Fruit fly (Drosophila melanogaster) whole organism, embryonic: ENCODE measurements around the gene CG13138.

Experiments used
- Antp ChIP-seq: fragments of 200-800 bp; sonication (Bioruptor generic); optimal IDR thresholded peaks from 3 replicates; lab custom pipeline; 2016; ENCODE audit warnings: missing biosample characterization, missing genetic modification characterization
- CG12659 ChIP-seq: fragments of 200-800 bp; sonication (Bioruptor generic); optimal IDR thresholded peaks from 3 replicates; lab custom pipeline; 2017; ENCODE audit warnings: mild to moderate bottlenecking, missing biosample characterization, missing genetic modification reagents, missing genetic modification characterization
- CG13287 ChIP-seq: fragments of 200-800 bp; sonication (Bioruptor generic); IDR thresholded peaks from 2 replicates; pipeline ENCODE4 v1.3.6; 2022; ENCODE audit warnings: missing biosample characterization, missing genetic modification characterization; ENCODE audit not compliant: partially characterized antibody
- CG13624 ChIP-seq: fragments of 200-800 bp; sonication (Bioruptor generic); optimal IDR thresholded peaks from 2 replicates; lab custom pipeline; 2016; ENCODE audit warnings: missing biosample characterization, missing genetic modification characterization
- CG13775 ChIP-seq: fragments of 200-800 bp; sonication (Bioruptor generic); optimal IDR thresholded peaks from 3 replicates; lab custom pipeline; 2017; ENCODE audit warnings: missing biosample characterization, mild to moderate bottlenecking, missing genetic modification characterization
- CG15514 ChIP-seq: fragments of 200-800 bp; sonication (Bioruptor generic); optimal IDR thresholded peaks from 3 replicates; lab custom pipeline; 2017; ENCODE audit warnings: missing biosample characterization, missing genetic modification characterization, mild to moderate bottlenecking, moderate library complexity, missing genetic modification reagents
- CG16813 ChIP-seq: fragments of 200-800 bp; sonication (Bioruptor generic); IDR thresholded peaks from 3 replicates; pipeline ENCODE4 v1.3.6; 2022; ENCODE audit warnings: missing biosample characterization, missing genetic modification characterization; ENCODE audit not compliant: partially characterized antibody
- CG17361 ChIP-seq: fragments of 200-800 bp; sonication (Bioruptor generic); IDR thresholded peaks from 3 replicates; pipeline ENCODE4 v1.3.6; 2022; ENCODE audit warnings: missing biosample characterization, missing genetic modification characterization
- CG30403 ChIP-seq: fragments of 200-800 bp; sonication (Bioruptor generic); optimal IDR thresholded peaks from 3 replicates; lab custom pipeline; 2016; ENCODE audit warnings: missing biosample characterization, missing genetic modification characterization
- CG34224 ChIP-seq: fragments of 200-800 bp; sonication (Bioruptor generic); IDR thresholded peaks from 3 replicates; pipeline ENCODE4 v1.3.6; 2022; ENCODE audit warnings: missing biosample characterization, missing genetic modification characterization; ENCODE audit not compliant: partially characterized antibody
- CG6791 ChIP-seq: fragments of 200-800 bp; sonication (Bioruptor generic); IDR thresholded peaks from 3 replicates; pipeline ENCODE4 v1.3.6; 2022; ENCODE audit warnings: missing biosample characterization, missing genetic modification characterization; ENCODE audit not compliant: partially characterized antibody
- CG7357 ChIP-seq: fragments of 200-800 bp; sonication (Bioruptor generic); IDR thresholded peaks from 3 replicates; pipeline ENCODE4 v1.3.6; 2022; ENCODE audit warnings: missing biosample characterization, missing genetic modification characterization
- CG8290 ChIP-seq, 3 experiments: fragments of 200-800 bp; sonication (Bioruptor generic); optimal IDR thresholded peaks; 2 replicates each; lab custom pipeline; 2016 to 2019; ENCODE audit warnings: missing biosample characterization in 3 of 3, missing genetic modification characterization in 3 of 3, mild to moderate bottlenecking in 2 of 3, moderate library complexity in 1 of 3
- CG8924 ChIP-seq: fragments of 200-800 bp; optimal IDR thresholded peaks from 3 replicates; lab custom pipeline; 2019; ENCODE audit warnings: missing biosample characterization, mild to moderate bottlenecking, missing genetic modification characterization, moderate library complexity
- Dbx ChIP-seq: fragments of 200-800 bp; sonication (Bioruptor generic); IDR thresholded peaks from 3 replicates; pipeline ENCODE4 v1.3.6; 2022; ENCODE audit warnings: missing biosample characterization, missing genetic modification characterization
- Dll ChIP-seq: fragments of 200-800 bp; sonication (Bioruptor generic); IDR thresholded peaks from 4 replicates; pipeline ENCODE4 v1.3.6; 2022; ENCODE audit warnings: missing biosample characterization, missing genetic modification characterization; ENCODE audit not compliant: partially characterized antibody
- Doc3 ChIP-seq: fragments of 200-800 bp; sonication (Bioruptor generic); IDR thresholded peaks from 3 replicates; pipeline ENCODE4 v1.3.6; 2022; ENCODE audit warnings: missing biosample characterization, missing genetic modification characterization; ENCODE audit not compliant: partially characterized antibody
- Dp ChIP-seq: fragments of 200-800 bp; sonication (Bioruptor generic); optimal IDR thresholded peaks from 2 replicates; lab custom pipeline; 2018; ENCODE audit warnings: missing biosample characterization, mild to moderate bottlenecking, missing genetic modification characterization, moderate library complexity
- E2f2 ChIP-seq: fragments of 200-800 bp; sonication (Bioruptor generic); IDR thresholded peaks from 2 replicates; pipeline ENCODE4 v1.3.6; 2022; ENCODE audit warnings: missing biosample characterization, missing genetic modification characterization
- HLH4C ChIP-seq: fragments of 200-800 bp; sonication (Bioruptor generic); IDR thresholded peaks from 3 replicates; pipeline ENCODE4 v1.3.6; 2022; ENCODE audit warnings: missing biosample characterization, missing genetic modification characterization; ENCODE audit not compliant: partially characterized antibody
- HLHmδ ChIP-seq: fragments of 200-800 bp; sonication (Bioruptor generic); optimal IDR thresholded peaks from 2 replicates; lab custom pipeline; 2018; ENCODE audit warnings: missing biosample characterization, mild to moderate bottlenecking, missing genetic modification characterization, moderate library complexity
- MBD-R2 ChIP-seq: fragments of 200-800 bp; sonication (Bioruptor generic); IDR thresholded peaks from 2 replicates; pipeline ENCODE4 v1.3.6; 2022; ENCODE audit warnings: missing biosample characterization, missing genetic modification characterization
- Meics ChIP-seq: fragments of 200-800 bp; sonication (Bioruptor generic); optimal IDR thresholded peaks from 2 replicates; lab custom pipeline; 2017; ENCODE audit warnings: missing biosample characterization, mild to moderate bottlenecking, missing genetic modification characterization
- Myb ChIP-seq: fragments of 200-800 bp; sonication (Bioruptor generic); optimal IDR thresholded peaks from 2 replicates; lab custom pipeline; 2016; ENCODE audit warnings: missing biosample characterization, missing genetic modification characterization
- Opbp ChIP-seq: fragments of 200-800 bp; sonication (Bioruptor generic); IDR thresholded peaks from 3 replicates; pipeline ENCODE4 v1.3.6; 2022; ENCODE audit warnings: missing biosample characterization, missing genetic modification characterization; ENCODE audit not compliant: partially characterized antibody
- PHDP ChIP-seq: fragments of 200-800 bp; sonication (Bioruptor generic); optimal IDR thresholded peaks from 3 replicates; lab custom pipeline; 2018; ENCODE audit warnings: missing biosample characterization, mild to moderate bottlenecking, missing genetic modification characterization, moderate library complexity
- Sox102F ChIP-seq: fragments of 200-800 bp; sonication (Bioruptor generic); optimal IDR thresholded peaks from 2 replicates; lab custom pipeline; 2018; ENCODE audit warnings: missing biosample characterization, mild to moderate bottlenecking, missing genetic modification characterization, moderate library complexity
- Sry-δ ChIP-seq: fragments of 200-800 bp; sonication (Bioruptor generic); optimal IDR thresholded peaks from 2 replicates; lab custom pipeline; 2016; ENCODE audit warnings: missing biosample characterization, missing genetic modification characterization
- Xbp1 ChIP-seq: fragments of 200-800 bp; sonication (Bioruptor generic); optimal IDR thresholded peaks from 3 replicates; lab custom pipeline; 2016; ENCODE audit warnings: missing biosample characterization, mild to moderate bottlenecking, missing genetic modification characterization
- amos ChIP-seq: fragments of 200-800 bp; sonication (Bioruptor generic); IDR thresholded peaks from 2 replicates; pipeline ENCODE4 v1.3.6; 2022; ENCODE audit warnings: missing biosample characterization, missing genetic modification characterization; ENCODE audit not compliant: partially characterized antibody
- gcm ChIP-seq: fragments of 200-800 bp; sonication (Bioruptor generic); optimal IDR thresholded peaks from 2 replicates; lab custom pipeline; 2019; ENCODE audit warnings: missing biosample characterization, mild to moderate bottlenecking, missing genetic modification characterization, moderate library complexity
- gro ChIP-seq: fragments of 200-800 bp; sonication (Bioruptor generic); optimal IDR thresholded peaks from 2 replicates; lab custom pipeline; 2016; ENCODE audit warnings: missing biosample characterization, missing genetic modification characterization
- hb ChIP-seq: fragments of 200-800 bp; sonication (Bioruptor generic); IDR thresholded peaks from 3 replicates; pipeline ENCODE4 v1.3.6; 2022; ENCODE audit warnings: missing biosample characterization, missing genetic modification characterization; ENCODE audit not compliant: partially characterized antibody
- inv ChIP-seq: fragments of 200-800 bp; sonication (Bioruptor generic); IDR thresholded peaks from 2 replicates; pipeline ENCODE4 v1.3.6; 2022; ENCODE audit warnings: missing biosample characterization, missing genetic modification characterization; ENCODE audit not compliant: partially characterized antibody
- knrl ChIP-seq: fragments of 200-800 bp; sonication (Bioruptor generic); IDR thresholded peaks from 3 replicates; pipeline ENCODE4 v1.3.6; 2022; ENCODE audit warnings: missing biosample characterization, missing genetic modification characterization; ENCODE audit not compliant: partially characterized antibody
- mam ChIP-seq: fragments of 200-800 bp; sonication (Bioruptor generic); optimal IDR thresholded peaks from 3 replicates; lab custom pipeline; 2016; ENCODE audit warnings: missing biosample characterization, missing genetic modification characterization
- nerfin-2 ChIP-seq: fragments of 200-800 bp; sonication (Bioruptor generic); IDR thresholded peaks from 2 replicates; pipeline ENCODE4 v1.3.6; 2022; ENCODE audit warnings: missing biosample characterization, missing genetic modification characterization; ENCODE audit not compliant: partially characterized antibody
- pfk ChIP-seq: fragments of 200-800 bp; sonication (Bioruptor generic); optimal IDR thresholded peaks from 2 replicates; lab custom pipeline; 2018; ENCODE audit warnings: missing biosample characterization, mild to moderate bottlenecking, missing genetic modification characterization, moderate library complexity
- phol ChIP-seq: fragments of 200-800 bp; sonication (Bioruptor generic); optimal IDR thresholded peaks from 3 replicates; lab custom pipeline; 2018; ENCODE audit warnings: missing biosample characterization, mild to moderate bottlenecking, missing genetic modification characterization, moderate library complexity
- row ChIP-seq: fragments of 200-800 bp; sonication (Bioruptor generic); IDR thresholded peaks from 3 replicates; pipeline ENCODE4 v1.3.6; 2022; ENCODE audit warnings: missing biosample characterization, missing genetic modification characterization
- slbo ChIP-seq: fragments of 200-800 bp; sonication (Bioruptor generic); IDR thresholded peaks from 2 replicates; pipeline ENCODE4 v1.3.6; 2022; ENCODE audit warnings: missing biosample characterization, missing genetic modification characterization
- sna ChIP-seq: fragments of 200-800 bp; sonication (Bioruptor generic); IDR thresholded peaks from 2 replicates; pipeline ENCODE4 v1.3.6; 2022; ENCODE audit warnings: missing biosample characterization, missing genetic modification characterization; ENCODE audit not compliant: partially characterized antibody
- ssp ChIP-seq: fragments of 200-800 bp; sonication (Bioruptor generic); IDR thresholded peaks from 2 replicates; pipeline ENCODE4 v1.3.6; 2022; ENCODE audit warnings: missing biosample characterization, missing genetic modification characterization
- stwl ChIP-seq: fragments of 200-800 bp; sonication (Bioruptor generic); optimal IDR thresholded peaks from 3 replicates; lab custom pipeline; 2018; ENCODE audit warnings: missing biosample characterization, mild to moderate bottlenecking, missing genetic modification characterization, moderate library complexity
- tap ChIP-seq: fragments of 200-800 bp; optimal IDR thresholded peaks from 3 replicates; lab custom pipeline; 2019; ENCODE audit warnings: missing biosample characterization, mild to moderate bottlenecking, missing genetic modification characterization, moderate library complexity
- tna ChIP-seq: fragments of 200-800 bp; sonication (Bioruptor generic); IDR thresholded peaks from 2 replicates; pipeline ENCODE4 v1.3.6; 2022; ENCODE audit warnings: missing biosample characterization, missing genetic modification characterization; ENCODE audit not compliant: partially characterized antibody
- vnd ChIP-seq: fragments of 200-800 bp; sonication (Bioruptor generic); IDR thresholded peaks from 3 replicates; pipeline ENCODE4 v1.3.6; 2022; ENCODE audit warnings: missing biosample characterization, missing genetic modification characterization; ENCODE audit not compliant: partially characterized antibody
- wor ChIP-seq: fragments of 200-800 bp; sonication (Bioruptor generic); IDR thresholded peaks from 2 replicates; pipeline ENCODE4 v1.3.6; 2022; ENCODE audit warnings: missing biosample characterization, missing genetic modification characterization

Gene CG13138

DNA sequence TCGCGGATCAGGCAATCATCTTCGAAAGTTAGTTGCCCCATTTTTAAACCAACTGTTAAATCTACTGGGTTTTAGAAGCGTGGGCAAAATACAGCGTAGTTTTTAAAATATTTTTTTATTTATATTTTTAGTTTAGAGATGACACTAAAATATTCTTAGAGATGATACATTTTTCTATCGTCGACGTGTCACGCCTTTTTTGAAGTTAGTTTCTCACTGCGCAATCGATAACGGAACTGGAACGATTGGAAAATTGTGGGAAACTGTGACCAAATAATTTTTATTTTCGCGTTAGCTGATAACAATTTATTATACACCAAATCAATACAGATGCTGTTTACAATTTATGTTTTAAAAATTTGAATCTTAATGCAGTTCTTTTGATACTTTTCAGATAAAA is 23.2 kb downstream of the CG13138 start, which contains the start of gene Utx:
Gene Utx, minus strand, starts transcription at position 154 of the 400 bp plus-strand sequence.
- TF ChIP-seq Dll (GFP tag; lab: Robert Waterston, UW) = peak; percentile 74
- TF ChIP-seq CG13624 (GFP tag; lab: Kevin White, UChicago) = peak; percentile 5
- TF ChIP-seq Opbp (GFP tag; lab: Robert Waterston, UW) = peak; percentile 92
- TF ChIP-seq tap = no peak
- TF ChIP-seq hb (GFP tag; lab: Robert Waterston, UW) = peak; percentile 53; the same call in 2 of the 3 replicates
- TF ChIP-seq Xbp1 (GFP tag; lab: Kevin White, UChicago) = peak; percentile 41
- TF ChIP-seq CG12659 (GFP tag; lab: Kevin White, UChicago) = peak; percentile 45
- peak; percentile 92 for TF ChIP-seq knrl (GFP tag; lab: Robert Waterston, UW)
- TF ChIP-seq Sox102F (GFP tag; lab: Kevin White, UChicago) = no peak
- TF ChIP-seq E2f2 = peak; percentile 79
- TF ChIP-seq CG13775 = no peak
- peak; percentile 23; the same call in 1 of the 3 replicates for TF ChIP-seq Dbx (GFP tag; lab: Robert Waterston, UW)
- no peak for TF ChIP-seq Antp (GFP tag; lab: Kevin White, UChicago)
- peak; percentile 94 for TF ChIP-seq ssp (GFP tag; lab: Robert Waterston, UW)
- no peak for TF ChIP-seq CG17361 (GFP tag; lab: Robert Waterston, UW)
- TF ChIP-seq Doc3 (GFP tag; lab: Robert Waterston, UW) = peak; percentile 79
- TF ChIP-seq amos (GFP tag; lab: Robert Waterston, UW) = peak; percentile 91
- TF ChIP-seq CG34224 (GFP tag; lab: Robert Waterston, UW) = peak; percentile 81
- TF ChIP-seq HLHmδ (GFP tag; lab: Kevin White, UChicago) = no peak
- peak; percentile 93 for TF ChIP-seq pfk (GFP tag; lab: Kevin White, UChicago)
- peak; percentile 67 for TF ChIP-seq CG15514 (GFP tag; lab: Kevin White, UChicago)
- TF ChIP-seq Myb (GFP tag; lab: Kevin White, UChicago) = peak; percentile 71
- peak; percentile 45 for TF ChIP-seq Dp
- peak; percentile 4 for TF ChIP-seq mam (GFP tag; lab: Kevin White, UChicago)
- TF ChIP-seq wor (GFP tag; lab: Robert Waterston, UW) = no peak
- peak; percentile 48; the same call in 1 of the 2 replicates for TF ChIP-seq nerfin-2
- peak; percentile 61; the same call in 1 of the 2 replicates for TF ChIP-seq sna (GFP tag; lab: Robert Waterston, UW)
- peak; percentile 87 for TF ChIP-seq row
- TF ChIP-seq MBD-R2 (GFP tag; lab: Robert Waterston, UW) = peak; percentile 33; the same call in 1 of the 2 replicates
- peak; percentile 89 for TF ChIP-seq CG7357
- TF ChIP-seq inv (GFP tag; lab: Robert Waterston, UW) = peak; percentile 88
- TF ChIP-seq CG8290 (GFP tag; optimal IDR thresholded peaks at IDR 0.05; lab: Kevin White, UChicago) = peak; percentile 5
- no peak for TF ChIP-seq CG8290 (tag; optimal IDR thresholded peaks at IDR 0.05; lab: Kevin White, UChicago)
- TF ChIP-seq gcm (GFP tag; lab: Kevin White, UChicago) = no peak
- no peak for TF ChIP-seq PHDP (tag; lab: Kevin White, UChicago)
- TF ChIP-seq HLH4C (GFP tag; lab: Robert Waterston, UW) = peak; percentile 78
- peak; percentile 57; the same call in 1 of the 2 replicates for TF ChIP-seq slbo
- peak; percentile 92 for TF ChIP-seq Sry-δ (GFP tag; lab: Kevin White, UChicago)
- TF ChIP-seq CG16813 (GFP tag; lab: Robert Waterston, UW) = peak; percentile 89
- TF ChIP-seq CG6791 = peak; percentile 91
- peak; percentile 69 for TF ChIP-seq tna
- TF ChIP-seq CG8924 (tag; lab: Kevin White, UChicago) = no peak
- TF ChIP-seq CG30403 (GFP tag; lab: Kevin White, UChicago) = peak; percentile 1
- TF ChIP-seq gro = peak; percentile 61
- no peak for TF ChIP-seq stwl
- no peak for TF ChIP-seq Meics (GFP tag; lab: Kevin White, UChicago)
- TF ChIP-seq CG13287 (GFP tag; lab: Robert Waterston, UW) = peak; percentile 84
- peak; percentile 76 for TF ChIP-seq vnd (GFP tag; lab: Robert Waterston, UW)
- peak; percentile 29 for TF ChIP-seq phol
